Worm (Caenorhabditis elegans): ENCODE measurements around the gene dlhd-1.
A peak's percentile ranks its signal among the peaks of the same experiment; 100 is the strongest.

dlhd-1 gene

ce11 chrII:1141720-1142574 is 30.0 kb downstream of the dlhd-1 start:
- TF ChIP-seq Y75B8A.6 (GFP tag; IDR thresholded peaks at IDR 0.05) (no peak), snpc-4 (tag; optimal IDR thresholded peaks at IDR 0.05) (no peak), hlh-11 (tag; optimal IDR thresholded peaks at IDR 0.05) (peak; percentile 3), lir-3 (tag; optimal IDR thresholded peaks at IDR 0.05) (no peak), ZK546.5 (tag; optimal IDR thresholded peaks at IDR 0.05) (no peak), hif-1 (tag; optimal IDR thresholded peaks at IDR 0.05) (no peak), nhr-48 (tag; optimal IDR thresholded peaks at IDR 0.05) (no peak), dmd-8 (GFP tag; IDR thresholded peaks at IDR 0.05) (no peak), mxl-3 (GFP tag; optimal IDR thresholded peaks at IDR 0.05) (peak; percentile 20), lsy-2 (tag; optimal IDR thresholded peaks at IDR 0.05) (peak in 1 of 2 experiments; percentile 2), mes-2 (tag; optimal IDR thresholded peaks at IDR 0.05; ENCODE audit: poor library complexity, severe bottlenecking) (no peak), D1046.2 (GFP tag; IDR thresholded peaks at IDR 0.05) (no peak), skn-1 (tag; optimal IDR thresholded peaks at IDR 0.05) (no peak), sdz-12 (GFP tag; optimal IDR thresholded peaks at IDR 0.05) (no peak), dve-1 (tag; optimal IDR thresholded peaks at IDR 0.05; ENCODE audit: insufficient read depth) (no peak), F49E8.2 (tag; optimal IDR thresholded peaks at IDR 0.05; ENCODE audit: borderline replicate concordance) (no peak), nhr-28 (tag; optimal IDR thresholded peaks at IDR 0.05) (no peak), tra-1 (GFP tag; IDR thresholded peaks at IDR 0.05) (0 out of 2 replicates have a peak, but pooled peaks have one; percentile 6), lin-39 (tag; optimal IDR thresholded peaks at IDR 0.05) (no peak), madf-5 (GFP tag; IDR thresholded peaks at IDR 0.05) (no peak), zag-1 (tag; optimal IDR thresholded peaks at IDR 0.05) (no peak), T26A8.4 (GFP tag; IDR thresholded peaks at IDR 0.05) (no peak), unc-62 (GFP tag; optimal IDR thresholded peaks at IDR 0.05 in 1 of 2) (peak in 1 of 2 experiments; percentile 72), unc-62 (tag; optimal IDR thresholded peaks at IDR 0.05) (no peak), nhr-76 (tag; optimal IDR thresholded peaks at IDR 0.05) (no peak), daf-8 (GFP tag; IDR thresholded peaks at IDR 0.05) (no peak), Y48G9A.11 (GFP tag; IDR thresholded peaks at IDR 0.05) (no peak), zip-11 (GFP tag; IDR thresholded peaks at IDR 0.05) (no peak), ceh-44 (GFP tag; IDR thresholded peaks at IDR 0.05) (no peak), hmg-1.1 (GFP tag; IDR thresholded peaks at IDR 0.05) (no peak), ztf-11 (tag; optimal IDR thresholded peaks at IDR 0.05) (no peak), dmd-6 (GFP tag; IDR thresholded peaks at IDR 0.05) (no peak), egl-43 (GFP tag; IDR thresholded peaks at IDR 0.05) (peak; percentile 17; the same call in 1 of the 2 replicates), lin-13 (GFP tag; optimal IDR thresholded peaks at IDR 0.05) (peak; percentile 29), egl-27 (tag; optimal IDR thresholded peaks at IDR 0.05) (no peak), daf-12 (tag; optimal IDR thresholded peaks at IDR 0.05) (no peak), ceh-82 (tag; optimal IDR thresholded peaks at IDR 0.05) (no peak), mdt-29 (GFP tag; IDR thresholded peaks at IDR 0.05) (no peak), hlh-30 (tag; optimal IDR thresholded peaks at IDR 0.05; ENCODE audit: insufficient read depth) (no peak), zfp-2 (tag; optimal IDR thresholded peaks at IDR 0.05) (no peak), jun-1 (tag; optimal IDR thresholded peaks at IDR 0.05) (no peak), mdl-1 (tag; optimal IDR thresholded peaks at IDR 0.05) (no peak), nhr-42 (GFP tag; IDR thresholded peaks at IDR 0.05) (no peak), lim-7 (GFP tag; IDR thresholded peaks at IDR 0.05) (no peak), duxl-1 (tag; optimal IDR thresholded peaks at IDR 0.05; ENCODE audit: poor library complexity) (no peak), pha-4 (GFP tag; IDR thresholded peaks at IDR 0.05) (peak; percentile 23; the same call in 1 of the 2 replicates), pha-4 (tag; optimal IDR thresholded peaks at IDR 0.05) (no peak), Y105C5A.15 (GFP tag; IDR thresholded peaks at IDR 0.05) (no peak), set-16 (GFP tag; IDR thresholded peaks at IDR 0.05) (peak; percentile 64), nhr-111 (GFP tag; optimal IDR thresholded peaks at IDR 0.05) (no peak)
